Worm (Caenorhabditis elegans): ENCODE measurements around the gene C16D9.4.
A peak's percentile ranks its signal among the peaks of the same experiment; 100 is the strongest.

The C16D9.4 gene

DNA sequence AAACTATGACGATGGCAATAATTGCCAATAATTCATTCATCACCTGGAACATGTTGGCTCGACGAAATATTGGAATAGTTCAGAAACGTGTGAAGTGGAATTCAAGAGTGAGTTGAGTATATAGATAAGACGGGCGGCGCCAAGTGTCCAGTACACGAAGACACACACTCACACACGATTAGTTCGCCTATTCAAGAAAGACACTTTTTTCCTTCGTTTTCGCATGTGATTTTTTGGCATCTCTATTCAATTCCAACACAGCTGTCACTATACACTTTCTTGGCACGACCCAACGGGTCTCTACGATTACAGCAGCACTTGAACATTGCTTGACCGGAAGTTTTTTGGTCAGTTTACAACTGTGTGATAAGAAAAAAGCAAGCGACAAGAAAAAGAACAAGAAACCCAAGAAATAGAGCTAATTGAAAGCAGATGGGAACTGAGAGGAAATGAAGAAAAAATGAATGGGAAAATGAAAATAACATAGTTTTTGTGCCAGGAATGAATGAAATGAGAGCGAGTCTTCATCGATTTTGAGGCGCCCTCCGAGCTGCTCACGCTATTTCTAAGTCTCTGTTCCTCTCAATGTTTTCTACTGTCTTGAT is 24.9 kb downstream of the C16D9.4 start, which contains the start of gene K07C11.8:
Gene K07C11.8 (minus strand): TSS at position 224 of the 605 bp plus-strand sequence.
- no peak for TF ChIP-seq sma-3 (GFP tag; optimal IDR thresholded peaks at IDR 0.05)
- no peak for TF ChIP-seq alr-1 (tag; optimal IDR thresholded peaks at IDR 0.05)
- peak; percentile 11 for TF ChIP-seq fos-1 (tag; optimal IDR thresholded peaks at IDR 0.05)
- no peak for TF ChIP-seq sem-4 (tag; optimal IDR thresholded peaks at IDR 0.05)
- no peak for TF ChIP-seq nhr-23 (tag; optimal IDR thresholded peaks at IDR 0.05)
- no peak for TF ChIP-seq dmd-4 (tag; optimal IDR thresholded peaks at IDR 0.05)
- TF ChIP-seq nhr-77 (tag; optimal IDR thresholded peaks at IDR 0.05), result no peak
- peak; percentile 39 for TF ChIP-seq unc-55 (GFP tag; optimal IDR thresholded peaks at IDR 0.05)

DNA sequence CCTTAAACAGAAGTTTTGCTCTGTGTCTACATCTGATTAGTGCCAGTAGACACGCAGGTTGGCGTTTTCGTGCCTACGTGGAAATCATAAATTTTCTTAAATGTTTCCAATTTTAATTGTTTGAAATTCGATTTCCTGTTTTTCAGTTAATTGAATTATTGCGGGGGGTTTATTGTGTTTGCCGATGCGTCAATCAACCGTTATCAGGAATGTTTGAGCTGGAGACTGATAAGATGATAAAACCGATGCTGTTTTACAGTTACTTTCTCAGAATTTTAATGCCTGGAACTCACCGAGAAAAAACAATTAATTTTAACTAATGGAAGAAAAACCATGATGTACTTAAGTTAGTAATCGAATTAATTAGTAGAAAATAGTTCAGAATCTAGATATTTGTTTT is 25.6 kb downstream of the C16D9.4 start:
- TF ChIP-seq gmeb-1 (tag; optimal IDR thresholded peaks at IDR 0.05), result peak; percentile 23
- no peak for TF ChIP-seq unc-62 (GFP tag; optimal IDR thresholded peaks at IDR 0.05)
- TF ChIP-seq mbf-1 (tag; optimal IDR thresholded peaks at IDR 0.05), result no peak
- TF ChIP-seq fos-1 (tag; optimal IDR thresholded peaks at IDR 0.05), result peak; percentile 71
- no peak for TF ChIP-seq nhr-21 (tag; optimal IDR thresholded peaks at IDR 0.05)
- TF ChIP-seq nhr-129 (tag; optimal IDR thresholded peaks at IDR 0.05), result no peak
- TF ChIP-seq F13H6.1 (tag; optimal IDR thresholded peaks at IDR 0.05), result peak; percentile 13
- no peak for TF ChIP-seq zag-1 (tag; optimal IDR thresholded peaks at IDR 0.05)
- TF ChIP-seq R02D3.7 (tag; optimal IDR thresholded peaks at IDR 0.05), result no peak
- TF ChIP-seq ztf-1 (GFP tag; conservative IDR thresholded peaks at IDR 0.05), result no peak
- TF ChIP-seq ZK546.5 (tag; optimal IDR thresholded peaks at IDR 0.05), result no peak
- no peak for TF ChIP-seq nhr-25 (tag; optimal IDR thresholded peaks at IDR 0.05)
- no peak for TF ChIP-seq nhr-11 (tag; optimal IDR thresholded peaks at IDR 0.05)
- no peak for TF ChIP-seq ama-1 (optimal IDR thresholded peaks at IDR 0.05)
- TF ChIP-seq elt-3 (tag; optimal IDR thresholded peaks at IDR 0.05), result no peak
- peak; percentile 12 for TF ChIP-seq crh-2 (tag; optimal IDR thresholded peaks at IDR 0.05)
- TF ChIP-seq sma-9 (GFP tag; optimal IDR thresholded peaks at IDR 0.05), result peak; percentile 23
- no peak for TF ChIP-seq sma-9 (tag; optimal IDR thresholded peaks at IDR 0.05)
- TF ChIP-seq nhr-12 (tag; optimal IDR thresholded peaks at IDR 0.05), result no peak
- TF ChIP-seq ceh-82 (tag; optimal IDR thresholded peaks at IDR 0.05), result no peak

DNA sequence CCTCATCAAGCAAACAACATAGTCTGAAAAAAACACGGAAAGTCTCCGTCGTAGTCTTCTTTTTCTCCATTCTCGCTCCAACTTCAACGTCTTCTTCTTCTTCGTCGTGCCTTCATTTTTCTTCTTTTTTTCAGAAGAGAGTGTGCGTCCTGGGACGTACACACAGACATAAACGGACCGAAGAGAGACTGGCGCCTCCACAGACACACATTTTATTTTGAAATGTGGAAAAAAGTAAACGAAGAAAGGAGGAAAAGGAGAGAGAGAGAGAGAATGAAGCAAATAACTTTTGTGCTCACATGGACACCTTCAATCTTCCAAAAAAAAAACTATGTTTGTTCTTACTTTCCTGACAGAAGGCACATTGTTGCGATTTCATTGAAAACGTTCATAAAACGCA is 27.5 kb downstream of the C16D9.4 start:
- TF ChIP-seq sma-3 (GFP tag; optimal IDR thresholded peaks at IDR 0.05) (no peak), ztf-11 (tag; optimal IDR thresholded peaks at IDR 0.05) (no peak), nhr-25 (tag; optimal IDR thresholded peaks at IDR 0.05) (no peak), nhr-10 (tag; optimal IDR thresholded peaks at IDR 0.05) (no peak), ama-1 (optimal IDR thresholded peaks at IDR 0.05) (peak; percentile 5), skn-1 (tag; optimal IDR thresholded peaks at IDR 0.05) (no peak), C34F6.9 (tag; optimal IDR thresholded peaks at IDR 0.05) (peak; percentile 20), lin-13 (GFP tag; optimal IDR thresholded peaks at IDR 0.05) (no peak), nhr-77 (tag; optimal IDR thresholded peaks at IDR 0.05) (no peak), lsy-2 (tag; optimal IDR thresholded peaks at IDR 0.05) (no peak), nhr-21 (tag; optimal IDR thresholded peaks at IDR 0.05) (no peak), blmp-1 (tag; optimal IDR thresholded peaks at IDR 0.05; ENCODE audit: insufficient read depth) (no peak), peb-1 (tag; optimal IDR thresholded peaks at IDR 0.05) (no peak), unc-55 (GFP tag; optimal IDR thresholded peaks at IDR 0.05) (peak; percentile 68), egl-27 (tag; optimal IDR thresholded peaks at IDR 0.05) (no peak), nhr-6 (tag; optimal IDR thresholded peaks at IDR 0.05) (no peak), R02D3.7 (tag; optimal IDR thresholded peaks at IDR 0.05) (no peak)

DNA sequence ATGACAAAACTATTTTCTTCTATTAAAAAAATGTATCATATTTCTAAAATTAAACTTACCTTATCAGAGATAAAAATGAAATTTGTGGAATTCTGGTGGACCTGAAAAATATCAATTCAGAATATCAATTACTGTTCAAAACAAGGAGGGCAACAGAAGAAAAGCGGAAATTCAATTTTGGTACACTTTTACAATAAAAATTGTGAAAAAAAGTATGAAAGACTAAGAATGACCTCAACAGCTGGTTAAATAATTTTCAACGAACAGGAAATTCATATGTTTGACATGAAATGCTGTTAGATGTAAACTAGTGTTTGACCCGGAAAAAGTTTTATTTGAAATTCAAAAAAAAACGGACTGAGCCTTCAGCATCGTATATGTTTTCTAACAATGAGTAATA is 28.8 kb downstream of the C16D9.4 start, which contains the start of gene K07C11.7:
Gene K07C11.7 (minus strand): TSS at position 101 of the 400 bp plus-strand sequence.
- no peak for TF ChIP-seq R02D3.7 (tag; optimal IDR thresholded peaks at IDR 0.05)
- no peak for TF ChIP-seq peb-1 (tag; optimal IDR thresholded peaks at IDR 0.05)
- no peak for TF ChIP-seq nhr-23 (tag; optimal IDR thresholded peaks at IDR 0.05)
- TF ChIP-seq ama-1 (optimal IDR thresholded peaks at IDR 0.05), result no peak
- TF ChIP-seq snpc-4 (tag; optimal IDR thresholded peaks at IDR 0.05), result no peak
- no peak for TF ChIP-seq sem-4 (tag; optimal IDR thresholded peaks at IDR 0.05)
- TF ChIP-seq lin-13 (GFP tag; optimal IDR thresholded peaks at IDR 0.05), result no peak
- no peak for TF ChIP-seq nhr-10 (tag; optimal IDR thresholded peaks at IDR 0.05)
- TF ChIP-seq aly-2 (tag; optimal IDR thresholded peaks at IDR 0.05), result no peak
- TF ChIP-seq mbf-1 (tag; optimal IDR thresholded peaks at IDR 0.05), result no peak
- TF ChIP-seq nhr-12 (tag; optimal IDR thresholded peaks at IDR 0.05), result no peak
- no peak for TF ChIP-seq gmeb-1 (tag; optimal IDR thresholded peaks at IDR 0.05)
- TF ChIP-seq sma-9 (GFP tag; optimal IDR thresholded peaks at IDR 0.05), result no peak
- no peak for TF ChIP-seq sma-9 (tag; optimal IDR thresholded peaks at IDR 0.05)
- TF ChIP-seq fos-1 (tag; optimal IDR thresholded peaks at IDR 0.05), result no peak
- no peak for TF ChIP-seq elt-1 (tag; optimal IDR thresholded peaks at IDR 0.05)
- no peak for TF ChIP-seq elt-3 (tag; optimal IDR thresholded peaks at IDR 0.05)
- TF ChIP-seq C34F6.9 (tag; optimal IDR thresholded peaks at IDR 0.05), result no peak

Data from whole organism, L2 larva.